Fruit fly (Drosophila melanogaster): ENCODE results near the gene CG8509.

CG8509 gene

DNA sequence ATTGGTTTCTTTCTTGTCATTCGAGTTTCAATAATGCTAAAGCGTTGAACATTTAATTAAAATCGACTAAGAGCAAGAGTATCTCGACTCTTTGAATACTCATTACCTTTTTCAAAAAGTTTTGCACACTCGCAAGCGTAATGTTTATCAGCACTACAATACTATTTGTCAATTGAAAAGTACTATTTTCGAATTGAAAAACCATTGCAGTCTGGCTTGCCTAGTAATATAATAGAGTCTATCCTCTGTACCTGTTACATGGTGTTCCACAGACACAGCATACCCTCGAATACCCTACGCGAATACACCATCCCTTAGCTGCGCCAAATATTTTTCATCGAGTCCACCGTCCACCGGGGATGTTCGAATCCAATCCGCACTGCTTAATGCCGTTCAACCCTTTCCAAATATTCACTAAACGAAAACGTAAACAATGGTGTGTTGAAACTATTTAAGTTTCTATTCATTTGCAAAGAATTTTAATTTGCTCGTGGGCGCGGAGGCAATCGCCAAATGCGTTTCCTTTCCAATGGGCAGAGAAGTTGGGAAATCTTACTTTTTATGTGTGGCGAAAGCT lies 9.3 kb downstream of the CG8509 start:
- no peak for TF ChIP-seq CG17801 (GFP tag; optimal IDR thresholded peaks at IDR 0.05; ENCODE audit: partially characterized antibody)

DNA sequence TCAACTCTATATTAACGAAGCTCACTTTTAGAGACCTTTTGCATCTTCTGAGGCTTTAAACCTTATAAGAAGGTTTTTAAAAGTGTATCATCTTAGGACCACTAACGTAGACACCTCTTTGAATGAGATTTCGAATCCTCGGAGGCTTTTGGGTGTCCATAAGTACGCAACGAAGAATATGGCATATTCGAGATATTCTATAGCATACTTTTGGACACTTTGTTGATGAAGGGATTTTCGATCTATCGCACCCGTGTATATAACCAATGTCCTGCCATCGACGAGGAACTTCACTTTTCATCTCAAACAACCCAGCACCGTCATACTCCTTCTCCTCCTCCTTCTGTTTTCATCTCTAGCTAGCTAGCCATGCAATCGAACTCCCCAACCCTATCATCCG lies 13.0 kb downstream of the CG8509 start:
- no peak for TF ChIP-seq CG17801 (GFP tag; optimal IDR thresholded peaks at IDR 0.05; ENCODE audit: partially characterized antibody)

DNA sequence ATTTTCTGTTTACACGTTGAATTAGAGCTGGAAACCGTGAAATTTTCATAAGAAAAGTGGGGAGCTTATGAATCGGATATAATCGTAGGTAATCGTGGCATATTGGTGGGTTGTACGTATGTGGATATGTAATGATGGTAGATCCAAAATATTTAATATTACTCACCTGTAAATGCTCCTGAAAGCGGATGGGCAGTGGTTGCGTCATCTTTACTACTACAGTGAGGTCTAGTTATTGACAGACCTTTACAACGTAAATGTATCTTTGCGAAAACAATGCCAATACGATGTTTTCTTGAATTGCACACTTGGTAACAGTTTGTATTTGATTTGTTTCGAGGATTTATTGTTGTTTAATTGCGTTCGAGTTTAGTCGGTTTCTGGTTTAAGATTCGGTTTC lies 24.6 kb downstream of the CG8509 start:
- TF ChIP-seq CG17801 (GFP tag; optimal IDR thresholded peaks at IDR 0.05; ENCODE audit: partially characterized antibody), result no peak

DNA sequence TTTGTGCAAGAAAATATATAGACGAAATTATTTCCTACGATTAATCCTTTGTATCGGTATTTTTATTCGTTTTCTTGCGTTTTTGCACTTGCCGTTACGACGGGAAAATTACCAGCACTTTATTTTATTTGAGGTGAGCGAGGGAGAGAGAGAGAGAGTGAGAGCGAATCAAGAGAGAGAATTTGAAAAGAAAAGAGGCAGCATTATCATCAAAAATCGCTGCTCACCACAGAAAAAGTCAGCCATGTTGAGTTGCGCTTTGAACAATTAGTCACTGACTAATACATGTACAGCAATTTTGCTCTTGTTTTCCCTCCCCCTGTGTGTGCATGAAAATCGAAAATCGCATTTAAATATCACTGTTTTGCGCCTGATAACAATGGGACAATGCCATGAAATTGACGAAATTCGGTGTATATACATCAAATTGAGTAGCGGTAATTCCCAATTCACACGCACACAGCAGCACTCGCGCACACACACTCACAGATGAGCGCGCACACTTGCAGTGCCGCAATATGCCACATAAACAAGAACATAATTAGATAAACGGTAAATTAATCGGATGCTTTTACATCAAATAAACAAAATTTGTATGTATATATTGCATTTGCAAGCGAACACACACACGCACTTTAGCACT lies 25.4 kb downstream of the CG8509 start:
- TF ChIP-seq CG17801 (GFP tag; optimal IDR thresholded peaks at IDR 0.05; ENCODE audit: partially characterized antibody), result no peak

DNA sequence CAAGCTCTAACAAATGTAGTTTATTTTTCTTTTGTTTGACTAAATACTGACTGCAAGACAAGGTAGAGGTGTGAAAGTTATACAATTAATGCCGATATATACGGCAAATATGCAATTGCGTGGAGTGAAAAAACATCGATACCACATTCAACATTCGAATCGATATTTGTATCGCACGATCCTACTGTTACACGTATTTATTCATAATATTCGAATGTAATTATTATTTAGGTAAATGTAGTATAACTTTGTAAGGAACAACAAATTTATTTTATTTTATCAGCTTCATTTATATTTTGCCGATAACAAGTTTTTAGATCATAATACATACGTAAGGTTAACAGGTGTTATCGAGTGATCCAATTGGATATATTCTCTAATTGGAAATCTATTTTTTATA lies 26.0 kb downstream of the CG8509 start, which contains the start of gene Chc:
Gene Chc (minus strand): TSS at position 98 of the 400 bp plus-strand sequence.
- TF ChIP-seq CG17801 (GFP tag; optimal IDR thresholded peaks at IDR 0.05; ENCODE audit: partially characterized antibody), result no peak

- no peak for TF ChIP-seq CG17801 (GFP tag; optimal IDR thresholded peaks at IDR 0.05; ENCODE audit: partially characterized antibody)
Measured at dm6 chrX:15837530-15837929, 28.2 kb downstream of the CG8509 start, which contains the start of gene CG8565. Gene CG8565, plus strand, starts transcription at chrX:15837830.

DNA sequence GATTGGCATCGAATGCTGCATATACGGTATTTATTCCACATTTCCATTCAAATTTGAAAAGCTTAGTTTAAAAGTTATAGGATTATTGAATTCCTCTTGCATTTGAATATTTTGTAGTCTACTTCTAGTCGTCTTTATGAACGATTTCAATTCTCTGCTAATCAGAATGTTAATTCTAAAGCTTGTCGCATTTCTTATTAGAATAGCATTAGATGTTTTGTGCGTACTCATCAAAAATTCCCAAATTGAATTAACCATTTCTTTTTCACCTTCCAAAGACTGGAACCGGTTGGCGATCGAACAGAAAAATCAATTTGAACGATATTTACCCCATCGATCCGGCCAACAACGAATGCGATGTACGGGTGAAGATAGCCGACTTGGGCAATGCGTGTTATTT lies 30.6 kb downstream of the CG8509 start:
- TF ChIP-seq CG17801 (GFP tag; optimal IDR thresholded peaks at IDR 0.05; ENCODE audit: partially characterized antibody), result no peak

DNA sequence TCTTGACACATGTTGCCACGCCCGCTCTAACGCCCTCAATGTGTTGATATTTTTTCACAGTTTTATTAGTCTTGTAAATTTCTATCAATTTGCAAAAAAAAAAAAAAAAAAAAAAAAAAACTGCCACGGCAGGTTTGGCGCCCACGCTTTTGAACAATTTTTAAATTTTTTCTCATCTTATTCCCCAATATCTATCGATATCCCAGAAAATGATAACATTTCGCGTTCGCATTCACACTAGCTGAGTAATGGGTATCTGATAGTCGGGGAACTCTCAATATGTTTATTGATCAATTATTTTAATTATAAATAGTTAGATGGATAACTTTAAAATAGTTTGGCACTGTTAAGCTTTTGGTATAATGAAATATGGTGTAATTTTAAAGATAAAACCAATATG lies 32.0 kb downstream of the CG8509 start:
- TF ChIP-seq CG17801 (GFP tag; optimal IDR thresholded peaks at IDR 0.05; ENCODE audit: partially characterized antibody), result no peak

dm6 chrX:15844139-15844538 lies 34.8 kb downstream of the CG8509 start, which contains the start of the genes ArgRS and CG8578:
Gene ArgRS, minus strand, starts transcription at chrX:15844145.
Gene CG8578, plus strand, starts transcription at chrX:15844476.
- TF ChIP-seq CG17801 (GFP tag; optimal IDR thresholded peaks at IDR 0.05; ENCODE audit: partially characterized antibody), result peak; percentile 20

DNA sequence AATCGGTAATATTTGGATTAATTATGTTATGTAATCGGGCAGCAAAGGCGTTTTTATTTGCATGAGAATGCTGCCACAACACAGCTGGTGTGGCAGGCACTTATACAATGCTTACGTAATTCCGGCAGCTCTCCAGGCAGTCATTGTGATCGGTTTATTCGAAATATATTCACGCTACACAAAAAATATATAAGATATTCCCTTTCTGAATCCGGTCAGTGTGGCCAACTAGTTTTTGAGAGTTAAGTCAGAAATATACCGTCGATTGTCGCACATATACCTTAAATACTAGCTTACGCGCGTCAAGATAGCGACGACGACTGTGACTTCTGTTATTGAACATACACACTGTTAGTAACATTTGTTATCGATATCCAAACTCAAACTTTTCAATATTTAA lies 39.7 kb downstream of the CG8509 start, which contains the start of gene sun:
Gene sun (minus strand): TSS at position 238 of the 400 bp plus-strand sequence.
- TF ChIP-seq CG17801 (GFP tag; optimal IDR thresholded peaks at IDR 0.05; ENCODE audit: partially characterized antibody), result peak; percentile 19

dm6 chrX:15852815-15853542 lies 43.6 kb downstream of the CG8509 start, which contains the start of the genes UBL3 and CG15914:
Gene UBL3, minus strand, starts transcription at chrX:15853175.
Gene CG15914, plus strand, starts transcription at chrX:15853421.
- TF ChIP-seq CG17801 (GFP tag; optimal IDR thresholded peaks at IDR 0.05; ENCODE audit: partially characterized antibody), result peak; percentile 56

DNA sequence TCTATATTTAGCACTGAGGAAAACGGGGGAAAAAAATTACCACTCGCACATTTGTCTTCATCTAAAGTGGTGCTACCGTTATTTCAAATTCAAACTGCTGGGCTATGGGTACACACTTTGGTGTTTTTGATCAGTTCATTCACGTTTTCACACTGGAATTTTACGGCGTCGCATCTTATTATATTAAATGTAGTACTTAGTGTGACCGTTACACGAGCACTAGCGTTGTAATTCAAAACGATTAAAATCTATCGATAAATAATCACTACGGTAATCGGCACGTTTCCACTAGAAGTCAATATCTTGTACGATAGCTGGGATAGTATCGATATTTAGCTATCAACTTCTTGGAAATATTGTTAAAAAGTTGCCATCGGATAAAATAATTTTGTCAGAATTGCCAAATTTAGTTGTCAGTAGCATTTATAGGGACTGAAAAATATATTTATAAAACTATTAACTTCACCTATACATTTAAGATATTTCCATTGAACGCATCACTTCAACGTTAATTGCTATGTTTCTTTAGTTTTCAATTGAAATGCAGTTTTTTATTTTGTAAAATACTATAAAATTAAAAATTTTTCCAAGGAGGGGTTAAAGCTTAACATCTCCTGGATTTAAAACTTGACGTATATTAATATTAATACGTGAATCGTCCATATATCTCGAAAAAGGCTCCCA lies 48.4 kb downstream of the CG8509 start, which contains the start of the genes CG46440 and Myb:
Gene CG46440 (minus strand): TSS at position 223 of the 684 bp plus-strand sequence.
Gene Myb (minus strand): TSS at position 223 of the 684 bp plus-strand sequence.
- no peak for TF ChIP-seq CG17801 (GFP tag; optimal IDR thresholded peaks at IDR 0.05; ENCODE audit: partially characterized antibody)

- TF ChIP-seq CG17801 (GFP tag; optimal IDR thresholded peaks at IDR 0.05; ENCODE audit: partially characterized antibody), result no peak
Measured at dm6 chrX:15859387-15859786, 50.0 kb downstream of the CG8509 start, which contains the start of gene AlkB. Gene AlkB, minus strand, starts transcription at chrX:15859487.

DNA sequence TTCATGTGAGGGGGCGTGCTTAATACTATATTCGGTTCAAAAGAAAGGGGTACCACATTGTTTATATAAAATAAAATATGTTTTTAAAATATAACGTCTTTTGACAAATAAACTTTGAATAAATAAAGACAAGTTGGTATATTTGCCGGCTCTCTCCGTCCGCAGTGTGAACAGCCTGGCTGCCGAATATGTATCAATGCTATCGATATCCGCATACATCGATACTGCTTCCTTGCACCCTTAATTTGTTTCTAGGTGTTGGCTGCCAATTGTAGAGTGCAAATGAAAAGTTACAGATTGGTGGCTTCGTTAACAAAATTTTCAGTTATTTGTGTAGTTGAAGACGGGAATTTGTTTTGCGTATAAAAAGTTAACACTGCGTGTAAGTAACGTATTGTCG lies 50.5 kb downstream of the CG8509 start, which contains the start of gene Gbeta13F:
Gene Gbeta13F (plus strand): TSS at position 247 of the 400 bp plus-strand sequence.
- no peak for TF ChIP-seq CG17801 (GFP tag; optimal IDR thresholded peaks at IDR 0.05; ENCODE audit: partially characterized antibody)

dm6 chrX:15860479-15860878 lies 51.1 kb downstream of the CG8509 start:
- TF ChIP-seq CG17801 (GFP tag; optimal IDR thresholded peaks at IDR 0.05; ENCODE audit: partially characterized antibody), result peak; percentile 85

Measured in ovary, adult (tissue).